Fruit fly (Drosophila melanogaster) Kc167 (cell line): ENCODE results near the gene CG10793.

Experiments
- Myc ChIP-seq: fragments of >200 bp; optimal IDR thresholded peaks from 2 replicates; lab custom pipeline; 2017; ENCODE audit warnings: missing external identifiers
- Sin3A ChIP-seq: fragments of >200 bp; optimal IDR thresholded peaks from 2 replicates; lab custom pipeline; 2018; ENCODE audit warnings: missing external identifiers

DNA sequence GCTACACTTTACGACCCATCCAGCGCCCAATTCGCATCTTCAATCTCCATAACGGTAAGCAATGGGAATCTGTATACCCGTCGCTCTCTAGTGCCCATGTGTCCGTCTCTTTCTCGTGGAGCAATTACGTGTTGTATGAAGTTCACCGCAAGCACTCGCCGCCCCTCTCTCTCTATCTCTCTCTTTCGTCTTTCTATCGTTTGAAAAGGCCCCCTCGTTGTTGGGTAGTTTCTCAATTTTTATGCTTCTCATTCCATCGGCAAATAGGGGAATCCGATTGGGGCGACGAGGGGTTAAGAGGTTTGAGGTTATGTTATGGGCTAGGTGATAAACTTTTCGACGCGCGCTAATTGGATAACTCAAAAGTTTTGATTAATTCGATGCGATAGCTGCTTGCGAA is 17.3 kb downstream of the CG10793 start:
- TF ChIP-seq Sin3A = no peak
- TF ChIP-seq Myc (lab: Kevin White, UChicago) = no peak
